Worm (Caenorhabditis elegans): ENCODE measurements around the gene Y25C1A.14.
A peak's percentile ranks its signal among the peaks of the same experiment; 100 is the strongest.
"Not testable (repeated sequence)": the region's sequence is repeated elsewhere in the genome, so short reads cannot be mapped to it uniquely, and the experiment has no call there.

Gene Y25C1A.14

ce11 chrII:3129007-3129406 is 32.2 kb upstream of the Y25C1A.14 start, which contains the start of gene chil-24:
chil-24 (plus strand) TSS chrII:3129162.
- TF ChIP-seq nhr-28 (tag; optimal IDR thresholded peaks at IDR 0.05): no peak
- no peak for TF ChIP-seq bed-3 (GFP tag; optimal IDR thresholded peaks at IDR 0.05)
- TF ChIP-seq ceh-43 (GFP tag; optimal IDR thresholded peaks at IDR 0.05): no peak
- no peak for TF ChIP-seq sptf-1 (tag; optimal IDR thresholded peaks at IDR 0.05)
- no peak for TF ChIP-seq lin-32 (GFP tag; optimal IDR thresholded peaks at IDR 0.05)
- TF ChIP-seq unc-120 (tag; optimal IDR thresholded peaks at IDR 0.05; ENCODE audit: poor library complexity, severe bottlenecking): no peak
- TF ChIP-seq mep-1 (tag; optimal IDR thresholded peaks at IDR 0.05): no peak
- TF ChIP-seq ztf-11 (tag; optimal IDR thresholded peaks at IDR 0.05): no peak
- no peak for TF ChIP-seq zip-8 (tag; optimal IDR thresholded peaks at IDR 0.05)
- no peak for TF ChIP-seq nhr-12 (tag; optimal IDR thresholded peaks at IDR 0.05)
- no peak for TF ChIP-seq nhr-76 (tag; optimal IDR thresholded peaks at IDR 0.05)
- no peak for TF ChIP-seq tbx-8 (GFP tag; optimal IDR thresholded peaks at IDR 0.05)
- TF ChIP-seq snpc-4 (tag; optimal IDR thresholded peaks at IDR 0.05): no peak
- TF ChIP-seq elt-3 (tag; optimal IDR thresholded peaks at IDR 0.05): no peak
- no peak for TF ChIP-seq mab-5 (tag; optimal IDR thresholded peaks at IDR 0.05)
- TF ChIP-seq nhr-237 (tag; optimal IDR thresholded peaks at IDR 0.05): no peak
- TF ChIP-seq ceh-83 (GFP tag; optimal IDR thresholded peaks at IDR 0.05): no peak
- TF ChIP-seq elt-1 (tag; optimal IDR thresholded peaks at IDR 0.05; ENCODE audit: borderline replicate concordance, insufficient read depth): no peak

- not testable (repeated sequence) for TF ChIP-seq zip-8 (tag; optimal IDR thresholded peaks at IDR 0.05); ham-2 (GFP tag; optimal IDR thresholded peaks at IDR 0.05); flh-1 (GFP tag; optimal IDR thresholded peaks at IDR 0.05)
Measured at ce11 chrII:3126741-3127140, 30.0 kb upstream of the Y25C1A.14 start, which contains the start of gene ins-31. ins-31 (plus strand) TSS chrII:3127041.

DNA sequence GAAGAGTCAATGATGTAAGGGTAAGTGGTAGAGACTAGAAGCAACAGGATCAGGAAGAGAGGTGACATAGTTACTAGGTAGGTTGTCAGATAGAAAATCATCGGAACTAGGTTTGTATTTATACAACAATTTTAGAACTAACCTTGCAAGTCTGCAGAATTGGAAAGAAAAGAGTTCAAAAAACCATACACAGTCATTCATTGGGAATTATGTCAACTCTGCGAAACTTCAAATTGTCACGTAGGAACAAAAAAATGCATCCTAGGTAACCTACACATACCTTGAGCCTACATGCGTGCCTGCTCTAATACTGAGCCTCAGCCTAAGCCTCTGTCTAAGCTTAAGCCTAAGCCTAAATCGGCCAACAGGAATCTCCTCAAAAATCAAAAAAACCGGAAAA is 29.6 kb upstream of the Y25C1A.14 start, which contains the start of gene ins-19:
Gene ins-19, minus strand, starts transcription at position 101 of the 400 bp plus-strand sequence.
- TF ChIP-seq unc-62 (GFP tag; optimal IDR thresholded peaks at IDR 0.05) (no peak), ceh-83 (GFP tag; optimal IDR thresholded peaks at IDR 0.05) (no peak), sptf-1 (tag; optimal IDR thresholded peaks at IDR 0.05) (no peak)

- TF ChIP-seq lin-13 (tag; optimal IDR thresholded peaks at IDR 0.05) (no peak), unc-120 (tag; optimal IDR thresholded peaks at IDR 0.05; ENCODE audit: poor library complexity, severe bottlenecking) (no peak), unc-39 (tag; optimal IDR thresholded peaks at IDR 0.05) (no peak)
Measured at ce11 chrII:3123206-3123605, 26.4 kb upstream of the Y25C1A.14 start, which contains the start of gene srh-71. srh-71 (plus strand) TSS chrII:3123506.

DNA sequence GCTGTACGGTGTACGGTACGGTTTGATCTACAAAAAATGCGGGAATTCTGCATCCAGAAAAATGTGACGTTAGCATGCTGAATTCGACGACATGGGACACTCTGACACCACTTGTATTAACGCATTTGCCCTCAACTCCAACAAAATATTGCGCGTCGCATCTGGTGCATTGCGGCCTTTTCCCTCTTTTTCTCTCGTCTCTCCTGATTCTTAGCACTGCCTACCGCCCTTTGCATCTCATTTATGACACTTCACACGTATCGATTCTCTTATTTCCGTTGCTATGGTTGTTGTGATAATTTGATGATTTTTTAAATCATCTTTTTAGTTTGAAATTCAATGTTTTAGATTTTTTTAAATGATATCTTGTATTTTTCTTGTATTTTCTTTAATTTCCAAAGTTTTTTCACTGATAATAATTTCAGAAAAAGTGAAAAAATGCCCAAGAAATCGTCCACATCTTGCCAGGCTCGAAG is 22.2 kb upstream of the Y25C1A.14 start, which contains the start of gene T10D4.6:
Gene T10D4.6, plus strand, starts transcription at position 426 of the 476 bp plus-strand sequence.
- no peak for TF ChIP-seq snpc-4 (tag; optimal IDR thresholded peaks at IDR 0.05)
- TF ChIP-seq nhr-28 (tag; optimal IDR thresholded peaks at IDR 0.05): no peak
- peak; percentile 53 for TF ChIP-seq mep-1 (tag; optimal IDR thresholded peaks at IDR 0.05)
- peak; percentile 30 for TF ChIP-seq sptf-1 (tag; optimal IDR thresholded peaks at IDR 0.05)
- peak; percentile 33 for TF ChIP-seq pha-4 (tag; optimal IDR thresholded peaks at IDR 0.05)
- peak; percentile 17 for TF ChIP-seq lin-13 (tag; optimal IDR thresholded peaks at IDR 0.05)
- peak; percentile 9 for TF ChIP-seq ceh-39 (tag; optimal IDR thresholded peaks at IDR 0.05)
- no peak for TF ChIP-seq nhr-76 (tag; optimal IDR thresholded peaks at IDR 0.05)
- peak; percentile 18 for TF ChIP-seq hlh-1 (tag; optimal IDR thresholded peaks at IDR 0.05)
- no peak for TF ChIP-seq unc-120 (tag; optimal IDR thresholded peaks at IDR 0.05; ENCODE audit: poor library complexity, severe bottlenecking)
- TF ChIP-seq unc-62 (GFP tag; optimal IDR thresholded peaks at IDR 0.05): peak; percentile 28

DNA sequence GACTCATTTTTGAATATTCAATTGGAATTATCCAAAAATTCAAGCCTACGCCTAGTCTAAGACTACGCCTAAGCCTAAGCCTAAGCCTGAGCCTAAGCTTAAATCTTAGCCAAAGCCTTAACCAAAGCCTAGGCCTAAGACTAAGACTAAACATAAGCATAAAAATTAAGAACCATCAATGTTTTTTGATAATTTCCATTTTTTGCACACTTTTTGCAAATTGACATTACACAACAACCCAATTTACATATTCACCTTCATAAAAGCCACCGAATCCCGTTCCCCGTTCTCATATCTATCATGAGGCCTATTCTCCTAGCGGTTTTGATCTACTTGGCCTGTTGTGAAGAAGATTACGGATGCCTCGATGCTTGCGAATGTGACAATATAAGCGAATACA is 20.7 kb upstream of the Y25C1A.14 start, which contains the start of gene T10D4.7:
Gene T10D4.7, plus strand, starts transcription at position 301 of the 400 bp plus-strand sequence.
- TF ChIP-seq unc-120 (tag; optimal IDR thresholded peaks at IDR 0.05; ENCODE audit: poor library complexity, severe bottlenecking): no peak
- TF ChIP-seq unc-39 (tag; optimal IDR thresholded peaks at IDR 0.05): no peak
- no peak for TF ChIP-seq pha-4 (tag; optimal IDR thresholded peaks at IDR 0.05)
- TF ChIP-seq nhr-237 (tag; optimal IDR thresholded peaks at IDR 0.05): no peak
- TF ChIP-seq lsy-2 (tag; optimal IDR thresholded peaks at IDR 0.05): no peak
- TF ChIP-seq zip-8 (tag; optimal IDR thresholded peaks at IDR 0.05): no peak
- TF ChIP-seq mep-1 (tag; optimal IDR thresholded peaks at IDR 0.05): no peak
- no peak for TF ChIP-seq nhr-76 (tag; optimal IDR thresholded peaks at IDR 0.05)
- TF ChIP-seq ceh-39 (tag; optimal IDR thresholded peaks at IDR 0.05): no peak
- no peak for TF ChIP-seq lin-32 (GFP tag; optimal IDR thresholded peaks at IDR 0.05)
- TF ChIP-seq elt-1 (tag; optimal IDR thresholded peaks at IDR 0.05; ENCODE audit: borderline replicate concordance, insufficient read depth): no peak
- no peak for TF ChIP-seq drap-1 (GFP tag; optimal IDR thresholded peaks at IDR 0.05)
- no peak for TF ChIP-seq nhr-2 (tag; optimal IDR thresholded peaks at IDR 0.05)
- no peak for TF ChIP-seq blmp-1 (tag; optimal IDR thresholded peaks at IDR 0.05)
- TF ChIP-seq lin-13 (tag; optimal IDR thresholded peaks at IDR 0.05): no peak
- no peak for TF ChIP-seq nhr-28 (tag; optimal IDR thresholded peaks at IDR 0.05)
- no peak for TF ChIP-seq nhr-12 (tag; optimal IDR thresholded peaks at IDR 0.05)
